Fruit fly (Drosophila melanogaster): Measurements from ENCODE around the gene CG13023.

dm6 chr3L:16915766-16916476 is 11.3 kb downstream of the CG13023 start:
- TF ChIP-seq EcR (GFP tag; optimal IDR thresholded peaks at IDR 0.05) (no peak), Dll (optimal IDR thresholded peaks at IDR 0.05) (no peak), usp (GFP tag; optimal IDR thresholded peaks at IDR 0.05) (no peak), CG8478 (optimal IDR thresholded peaks at IDR 0.05) (no peak), pan (optimal IDR thresholded peaks at IDR 0.05) (no peak), psq (optimal IDR thresholded peaks at IDR 0.05) (no peak)
